Worm (Caenorhabditis elegans): ENCODE measurements around the gene bed-1.

DNA sequence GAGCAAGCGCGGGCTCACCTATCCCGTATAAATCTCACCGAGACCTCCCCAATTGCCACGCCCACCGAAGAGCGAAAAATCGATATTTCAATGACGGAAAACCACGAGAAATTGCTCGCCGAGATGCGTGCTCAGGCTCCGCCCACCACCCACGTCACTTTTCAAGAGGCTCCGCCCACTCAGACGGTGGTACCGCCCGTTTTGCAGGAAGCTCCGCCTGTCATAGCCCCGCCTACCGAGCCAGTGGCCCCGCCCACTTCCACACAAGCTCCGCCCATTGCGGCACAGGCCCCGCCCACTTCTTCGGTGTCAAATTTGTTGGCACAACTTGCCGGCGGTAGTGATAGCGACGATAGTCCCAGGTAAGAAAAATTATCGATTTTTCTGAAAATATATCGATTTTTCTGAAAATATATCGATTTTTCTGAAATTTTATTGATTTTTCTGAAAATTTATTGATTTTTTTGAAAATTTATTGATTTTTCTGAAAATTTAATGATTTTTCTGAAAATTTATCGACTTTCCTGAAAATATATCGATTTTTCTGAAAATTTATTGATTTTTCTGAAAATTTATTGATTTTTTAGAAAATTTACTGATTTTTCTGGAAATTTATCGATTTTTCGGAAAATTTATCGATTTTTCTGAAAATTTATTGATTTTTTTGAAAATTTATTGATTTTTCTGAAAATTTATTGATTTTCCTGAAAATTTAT, 4.9 kb upstream of the bed-1 start:
- TF ChIP-seq lin-15B (tag; optimal IDR thresholded peaks at IDR 0.05): no peak
- peak; percentile 72 for TF ChIP-seq ceh-28 (tag; optimal IDR thresholded peaks at IDR 0.05)
- no peak for TF ChIP-seq fos-1 (tag; optimal IDR thresholded peaks at IDR 0.05)
- no peak for TF ChIP-seq egl-27 (tag; optimal IDR thresholded peaks at IDR 0.05)
- TF ChIP-seq elt-3 (tag; optimal IDR thresholded peaks at IDR 0.05): no peak
- TF ChIP-seq skn-1 (tag; optimal IDR thresholded peaks at IDR 0.05): no peak
- no peak for TF ChIP-seq nhr-28 (tag; optimal IDR thresholded peaks at IDR 0.05)
- TF ChIP-seq zag-1 (tag; optimal IDR thresholded peaks at IDR 0.05): no peak
- no peak for TF ChIP-seq nhr-11 (tag; optimal IDR thresholded peaks at IDR 0.05)
- TF ChIP-seq pha-4 (tag; optimal IDR thresholded peaks at IDR 0.05): no peak
